Worm (Caenorhabditis elegans): ENCODE results near the gene C33H5.2.

DNA sequence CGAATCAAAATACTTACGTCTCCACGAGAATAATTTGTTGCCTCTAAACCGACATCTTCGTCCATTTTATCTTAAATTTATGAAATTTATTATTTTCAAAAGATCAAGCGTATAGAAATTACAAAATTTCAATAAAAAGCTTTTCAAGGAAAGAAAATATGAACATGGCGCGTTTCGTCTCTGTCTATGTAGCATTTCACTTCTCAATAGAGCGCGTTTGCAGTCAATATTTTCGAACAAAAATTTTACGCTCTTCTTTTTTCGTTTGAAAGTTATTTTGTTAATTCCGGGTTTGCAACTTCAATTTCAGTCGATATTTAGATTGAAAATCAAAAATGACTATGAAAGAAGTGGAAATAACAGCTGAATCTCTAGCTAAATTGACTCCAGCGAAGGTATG, 30.6 kb upstream of the C33H5.2 start, which contains the start of the genes hcf-1 and swd-2.2:
- TF ChIP-seq unc-62 (GFP tag; optimal IDR thresholded peaks at IDR 0.05) (no peak), ceh-39 (tag; optimal IDR thresholded peaks at IDR 0.05) (no peak), bed-3 (GFP tag; optimal IDR thresholded peaks at IDR 0.05) (no peak), elt-3 (tag; optimal IDR thresholded peaks at IDR 0.05) (no peak)
